Worm (Caenorhabditis elegans): ENCODE data around the gene dnj-18.

Gene dnj-18

DNA sequence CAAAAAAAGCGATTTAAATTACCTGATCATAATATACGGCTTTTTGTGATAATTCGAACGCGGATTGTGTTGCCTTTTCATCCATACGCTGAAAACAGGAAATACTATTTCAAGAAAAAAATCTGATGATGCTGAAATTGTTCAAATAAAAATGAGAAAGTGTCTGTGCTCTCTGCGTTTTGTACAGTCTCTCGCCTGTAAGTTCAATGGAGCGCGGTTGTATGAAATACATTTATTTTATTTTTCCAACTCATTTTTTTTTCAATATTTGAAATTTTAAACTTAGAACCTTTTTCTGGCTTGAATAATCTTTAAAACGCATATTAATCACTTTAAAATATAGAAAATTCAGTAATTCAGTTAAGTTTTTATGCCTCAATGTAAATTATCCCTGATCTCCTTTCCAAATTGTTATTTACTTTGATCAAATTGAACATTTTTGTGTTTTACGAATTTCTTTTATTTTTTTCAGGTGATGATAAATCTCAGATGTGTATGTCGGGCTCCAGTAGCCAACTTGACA, 6.1 kb downstream of the dnj-18 start, which contains the start of the genes clp-2 and mrpl-16 (continued):
- TF ChIP-seq mes-2 (tag; optimal IDR thresholded peaks at IDR 0.05; ENCODE audit: poor library complexity, severe bottlenecking) (peak; percentile 72), F10B5.3 (tag; optimal IDR thresholded peaks at IDR 0.05) (no peak), lir-3 (tag; optimal IDR thresholded peaks at IDR 0.05) (no peak), dpl-1 (GFP tag; optimal IDR thresholded peaks at IDR 0.05) (peak; percentile 22), ceh-44 (GFP tag; IDR thresholded peaks at IDR 0.05) (no peak), duxl-1 (tag; optimal IDR thresholded peaks at IDR 0.05; ENCODE audit: poor library complexity) (no peak), aha-1 (tag) (peak; percentile 33), arid-1 (GFP tag; conservative IDR thresholded peaks at IDR 0.05) (no peak), dve-1 (tag; optimal IDR thresholded peaks at IDR 0.05; ENCODE audit: insufficient read depth) (no peak), lsy-2 (tag; optimal IDR thresholded peaks at IDR 0.05) (peak in 1 of 2 experiments; percentile 55)

DNA sequence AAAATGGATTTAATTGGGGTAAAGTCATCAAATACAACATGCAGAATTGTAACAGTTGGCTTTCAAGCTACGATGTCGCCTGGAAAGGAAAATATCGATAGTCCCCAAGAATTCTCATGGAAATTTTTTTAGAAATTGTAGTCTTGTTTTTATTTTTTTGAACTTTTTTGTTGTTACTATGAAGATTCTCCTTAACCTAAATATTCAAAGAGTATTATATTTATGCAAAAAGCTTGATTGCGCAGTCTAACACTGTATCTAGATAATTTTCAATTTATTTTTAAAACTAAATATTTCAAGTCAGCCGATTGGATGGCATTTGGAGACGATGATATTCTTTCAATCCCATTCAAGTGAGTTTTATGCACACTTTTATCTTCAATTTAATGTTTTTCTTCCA, 7.3 kb downstream of the dnj-18 start, which contains the start of gene pgap-2:
Gene pgap-2, plus strand, starts transcription at position 301 of the 400 bp plus-strand sequence.
- TF ChIP-seq ceh-82 (tag; optimal IDR thresholded peaks at IDR 0.05), result no peak
- no peak for TF ChIP-seq ceh-32 (tag; optimal IDR thresholded peaks at IDR 0.05; ENCODE audit: poor library complexity)
- TF ChIP-seq egl-43 (GFP tag; IDR thresholded peaks at IDR 0.05), result no peak
- TF ChIP-seq unc-62 (GFP tag; optimal IDR thresholded peaks at IDR 0.05 in 1 of 2), result peak in 1 of 2 experiments; percentile 5
- no peak for TF ChIP-seq unc-62 (tag; optimal IDR thresholded peaks at IDR 0.05)

DNA sequence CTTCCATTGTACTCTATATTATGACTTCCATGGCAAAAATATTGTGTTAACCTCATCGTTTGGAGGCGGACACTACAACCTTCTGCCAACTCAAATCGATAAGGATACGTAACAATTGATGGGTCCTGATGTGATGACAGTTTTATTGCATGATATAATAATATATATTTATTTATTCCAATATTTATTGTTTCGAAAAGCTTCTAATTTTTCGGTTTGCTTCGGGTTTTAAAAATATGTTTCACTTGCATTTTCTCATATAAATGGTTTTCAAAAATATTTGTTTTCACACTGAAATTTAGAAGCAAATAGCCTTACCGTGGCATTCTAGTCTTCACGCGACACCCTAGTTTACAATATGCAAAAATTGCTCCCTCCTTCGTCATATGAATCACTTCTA, 8.8 kb downstream of the dnj-18 start, which contains the start of gene T04A8.13:
Gene T04A8.13, plus strand, starts transcription at position 301 of the 400 bp plus-strand sequence.
- no peak for TF ChIP-seq zfp-2 (tag; optimal IDR thresholded peaks at IDR 0.05)
- TF ChIP-seq lin-1 (GFP tag; IDR thresholded peaks at IDR 0.05), result no peak
- TF ChIP-seq F10B5.3 (tag; optimal IDR thresholded peaks at IDR 0.05), result no peak
- TF ChIP-seq lin-29 (GFP tag; IDR thresholded peaks at IDR 0.05), result no peak
- TF ChIP-seq zag-1 (tag; optimal IDR thresholded peaks at IDR 0.05), result no peak
- TF ChIP-seq nhr-28 (tag; optimal IDR thresholded peaks at IDR 0.05), result no peak
- no peak for TF ChIP-seq gei-8 (GFP tag; optimal IDR thresholded peaks at IDR 0.05)
- TF ChIP-seq tag-97 (GFP tag; IDR thresholded peaks at IDR 0.05), result no peak
- no peak for TF ChIP-seq nhr-77 (tag; optimal IDR thresholded peaks at IDR 0.05)
- TF ChIP-seq ceh-20 (GFP tag; IDR thresholded peaks at IDR 0.05), result no peak
- no peak for TF ChIP-seq mdl-1 (tag; optimal IDR thresholded peaks at IDR 0.05)
- no peak for TF ChIP-seq nhr-11 (tag; optimal IDR thresholded peaks at IDR 0.05)
- no peak for TF ChIP-seq daf-16 (GFP tag; optimal IDR thresholded peaks at IDR 0.05)
- no peak for TF ChIP-seq daf-16 (tag; optimal IDR thresholded peaks at IDR 0.05)
- no peak for TF ChIP-seq ztf-7 (tag; optimal IDR thresholded peaks at IDR 0.05)
- no peak for TF ChIP-seq pqm-1 (tag; optimal IDR thresholded peaks at IDR 0.05)
- TF ChIP-seq ceh-32 (tag; optimal IDR thresholded peaks at IDR 0.05; ENCODE audit: poor library complexity), result no peak
- no peak for TF ChIP-seq ceh-82 (tag; optimal IDR thresholded peaks at IDR 0.05)
- no peak for TF ChIP-seq lin-39 (tag; optimal IDR thresholded peaks at IDR 0.05)
- TF ChIP-seq ceh-62 (tag; optimal IDR thresholded peaks at IDR 0.05), result no peak

DNA sequence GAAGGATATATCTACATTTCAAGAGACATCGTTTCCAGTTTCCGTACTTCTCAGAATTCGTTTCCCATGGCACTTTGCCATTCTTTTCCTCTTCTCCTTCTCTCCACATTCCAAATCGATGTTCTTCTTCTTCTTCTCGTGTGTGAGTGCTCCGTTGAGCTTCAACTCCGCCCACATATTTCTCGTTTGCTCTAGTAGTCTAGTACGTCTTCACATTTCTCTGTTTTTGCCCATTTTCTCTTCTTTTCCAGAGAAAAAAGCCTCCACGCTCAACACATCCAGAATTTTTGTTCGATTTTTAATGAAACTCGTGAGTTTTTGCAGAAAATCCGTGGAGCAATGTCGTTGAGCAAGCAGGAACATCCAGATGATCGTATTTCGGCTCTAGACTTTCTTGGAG, 11.0 kb downstream of the dnj-18 start, which contains the start of gene T04A8.18:
Gene T04A8.18, plus strand, starts transcription at position 301 of the 400 bp plus-strand sequence.
- TF ChIP-seq mxl-2 (GFP tag; conservative IDR thresholded peaks at IDR 0.05), result no peak

DNA sequence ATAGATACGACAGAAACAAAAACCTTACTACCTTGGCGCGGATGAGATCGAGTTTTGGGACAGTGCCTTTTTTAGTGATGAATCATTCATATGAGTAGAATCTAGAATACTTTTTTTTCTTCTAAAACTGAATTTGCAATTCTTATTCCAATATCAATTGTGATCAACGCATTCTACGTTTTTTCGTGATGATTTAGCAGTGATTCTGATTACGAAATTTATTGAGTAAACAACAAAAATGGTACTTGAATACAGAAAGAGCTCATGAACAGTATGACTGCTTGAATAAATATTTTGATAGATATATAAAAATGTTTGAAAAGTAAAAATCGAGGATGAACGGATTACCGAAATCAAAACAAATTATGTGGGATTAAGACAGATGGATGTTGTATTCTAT, 17.2 kb downstream of the dnj-18 start, which contains the start of gene him-18:
Gene him-18, minus strand, starts transcription at position 101 of the 400 bp plus-strand sequence.
- TF ChIP-seq mep-1 (tag; optimal IDR thresholded peaks at IDR 0.05) (no peak), ceh-32 (tag; optimal IDR thresholded peaks at IDR 0.05; ENCODE audit: poor library complexity) (no peak), lin-38 (GFP tag; IDR thresholded peaks at IDR 0.05) (no peak), madf-5 (GFP tag; IDR thresholded peaks at IDR 0.05) (no peak), nhr-76 (tag; optimal IDR thresholded peaks at IDR 0.05) (no peak), mxl-2 (GFP tag; conservative IDR thresholded peaks at IDR 0.05) (no peak), duxl-1 (tag; optimal IDR thresholded peaks at IDR 0.05; ENCODE audit: poor library complexity) (no peak), nhr-11 (tag; optimal IDR thresholded peaks at IDR 0.05) (no peak), dmd-6 (GFP tag; IDR thresholded peaks at IDR 0.05) (no peak), cey-2 (tag; optimal IDR thresholded peaks at IDR 0.05; ENCODE audit: borderline replicate concordance, insufficient read depth) (no peak), ztf-11 (tag; optimal IDR thresholded peaks at IDR 0.05) (no peak)
